Fruit fly (Drosophila melanogaster) whole organism, wandering third instar larva: Measurements from ENCODE around the gene CG4133.
A peak's percentile ranks its signal among the peaks of the same experiment; 100 is the strongest.

Experiments
- Hr78 ChIP-seq: fragments of >200 bp; optimal IDR thresholded peaks from 2 replicates; lab custom pipeline; 2017; ENCODE audit warnings: missing biosample characterization, missing genetic modification characterization
- Myc ChIP-seq: fragments of >200 bp; optimal IDR thresholded peaks from 2 replicates; lab custom pipeline; 2017
- N ChIP-seq: fragments of >200 bp; optimal IDR thresholded peaks from 2 replicates; lab custom pipeline; 2018; ENCODE audit warnings: missing biosample characterization, missing external identifiers, missing genetic modification characterization

DNA sequence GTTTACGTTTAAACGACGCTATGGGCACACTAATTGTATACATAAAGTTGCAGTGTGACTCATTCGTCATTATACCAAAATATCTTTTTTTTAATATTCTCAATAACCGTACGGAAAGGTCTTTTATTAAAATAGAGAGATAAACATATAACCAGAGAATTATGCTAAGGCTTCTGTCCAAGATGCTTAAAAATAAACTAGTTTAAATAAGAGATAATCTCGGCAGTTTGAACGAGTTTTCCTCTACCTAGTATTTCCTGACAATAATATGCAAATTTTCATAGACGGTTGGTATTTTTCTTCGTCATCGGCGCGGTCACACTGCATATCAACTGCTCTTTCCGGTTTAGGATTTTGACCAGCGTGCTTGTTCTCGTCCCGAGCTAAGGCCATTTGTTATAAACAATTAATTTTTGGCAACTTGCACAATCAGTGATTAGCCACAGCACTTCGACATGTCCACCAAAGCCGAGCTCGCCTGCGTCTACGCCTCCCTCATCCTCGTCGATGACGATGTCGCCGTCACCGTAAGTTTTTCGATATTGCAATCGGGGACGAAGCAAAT, 35.6 kb upstream of the CG4133 start, which contains the start of the genes CG13690 and RpLP1:
- TF ChIP-seq Hr78 (GFP tag; lab: Kevin White, UChicago): no peak
- peak; percentile 41 for TF ChIP-seq Myc (lab: Kevin White, UChicago)
- TF ChIP-seq N (GFP tag; lab: Kevin White, UChicago): no peak
